Worm (Caenorhabditis elegans) whole organism, midembryonic: ENCODE results near the gene srlf-9.

ENCODE experiments used
- klf-2 ChIP-seq: fragments of 200-800 bp; sonication (Bioruptor generic); conservative IDR thresholded peaks from 2 replicates; pipeline ENCODE4 v1.3.6; 2022; ENCODE audit warnings: missing genetic modification reagents, missing genetic modification characterization, missing compliant biosample characterization
- ref-1 ChIP-seq: fragments of 200-800 bp; sonication (Bioruptor generic); conservative IDR thresholded peaks from 2 replicates; pipeline ENCODE4 v1.3.6; 2022; ENCODE audit warnings: missing genetic modification reagents, missing genetic modification characterization, missing compliant biosample characterization
- ztf-29 ChIP-seq: fragments of 200-800 bp; sonication (Bioruptor generic); IDR thresholded peaks from 2 replicates; pipeline ENCODE4 v1.3.6; 2022; ENCODE audit warnings: missing genetic modification reagents, missing genetic modification characterization, missing compliant biosample characterization

DNA sequence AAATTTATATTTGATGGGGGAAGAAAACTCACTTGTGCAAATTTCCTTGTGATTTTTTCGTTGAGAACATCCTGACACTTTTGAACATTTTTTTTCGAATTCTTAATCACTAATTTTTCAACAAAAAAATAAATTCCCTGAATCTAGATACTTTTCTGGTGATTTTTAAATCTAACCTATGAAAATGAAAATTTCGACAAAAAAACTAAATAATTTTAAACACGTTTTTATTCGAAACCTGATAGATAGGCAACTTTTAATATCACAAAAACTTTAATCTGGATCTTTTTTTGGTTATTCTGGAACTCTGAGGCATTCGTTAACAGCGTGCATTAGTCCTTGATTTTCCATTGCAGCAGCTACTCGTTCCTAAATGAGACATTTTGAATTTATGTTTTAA is 35.3 kb upstream of the srlf-9 start, which contains the start of gene F45G2.9:
- TF ChIP-seq ztf-29 (GFP tag; lab: Robert Waterston, UW) (no peak), klf-2 (no peak), ref-1 (no peak)
